Worm (Caenorhabditis elegans): ENCODE results near the gene srz-25.

srz-25 gene

ce11 chrV:17558946-17559345 lies 18.6 kb downstream of the srz-25 start, which contains the start of gene fbxa-172:
TSS of gene fbxa-172 (plus strand) at chrV:17559246.
- TF ChIP-seq snpc-1.2 (GFP tag; IDR thresholded peaks at IDR 0.05) (no peak), hlh-11 (tag; optimal IDR thresholded peaks at IDR 0.05) (no peak), cey-2 (tag; optimal IDR thresholded peaks at IDR 0.05; ENCODE audit: borderline replicate concordance, insufficient read depth) (no peak), R02D3.7 (tag; optimal IDR thresholded peaks at IDR 0.05) (no peak), pqm-1 (tag; optimal IDR thresholded peaks at IDR 0.05) (no peak), lir-3 (tag; optimal IDR thresholded peaks at IDR 0.05) (no peak), mxl-2 (GFP tag; conservative IDR thresholded peaks at IDR 0.05) (no peak)

DNA sequence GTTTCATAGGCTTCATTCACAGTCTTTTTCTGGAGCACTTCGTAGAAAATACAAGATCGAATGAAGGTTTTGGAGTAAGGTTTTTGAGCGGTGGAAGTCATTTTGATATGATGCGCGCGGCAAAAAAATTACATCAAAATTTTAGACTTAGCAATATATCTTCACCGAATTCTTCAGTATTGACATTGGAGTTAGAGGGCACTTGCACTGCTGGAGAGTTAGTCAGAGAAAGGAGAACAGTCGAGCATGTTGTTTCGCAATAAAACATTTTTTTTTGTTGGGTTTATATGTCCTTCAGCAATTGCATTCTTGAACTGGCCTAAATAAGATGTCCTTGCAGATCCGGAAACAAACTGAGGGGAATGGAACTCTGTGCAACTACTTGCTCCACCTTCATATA lies 25.5 kb downstream of the srz-25 start, which contains the start of gene fbxa-171:
fbxa-171 (minus strand) TSS at position 101 of the 400 bp plus-strand sequence.
- TF ChIP-seq Y48G9A.11 (GFP tag; IDR thresholded peaks at IDR 0.05) (no peak), cey-2 (tag; optimal IDR thresholded peaks at IDR 0.05; ENCODE audit: borderline replicate concordance, insufficient read depth) (no peak), snpc-4 (tag; optimal IDR thresholded peaks at IDR 0.05) (no peak), ctbp-1 (GFP tag; IDR thresholded peaks at IDR 0.05) (no peak), F37D6.2 (tag; optimal IDR thresholded peaks at IDR 0.05) (no peak), zfp-3 (GFP tag; conservative IDR thresholded peaks at IDR 0.05) (no peak), nhr-42 (GFP tag; IDR thresholded peaks at IDR 0.05) (no peak), ceh-62 (tag; optimal IDR thresholded peaks at IDR 0.05) (no peak), set-16 (GFP tag; IDR thresholded peaks at IDR 0.05) (no peak), madf-9 (GFP tag; conservative IDR thresholded peaks at IDR 0.05) (no peak), daf-19 (GFP tag; conservative IDR thresholded peaks at IDR 0.05) (no peak), lir-3 (tag; optimal IDR thresholded peaks at IDR 0.05) (no peak), lin-29 (GFP tag; IDR thresholded peaks at IDR 0.05) (no peak)

ce11 chrV:17566850-17567249 lies 26.5 kb downstream of the srz-25 start, which contains the start of gene C38D9.2:
TSS of gene C38D9.2 (plus strand) at chrV:17567150.
- TF ChIP-seq ceh-44 (GFP tag; IDR thresholded peaks at IDR 0.05) (no peak), unc-39 (tag; optimal IDR thresholded peaks at IDR 0.05) (no peak), dmd-8 (GFP tag; IDR thresholded peaks at IDR 0.05) (no peak), lsy-2 (tag; optimal IDR thresholded peaks at IDR 0.05) (no peak), ZK337.2 (GFP tag; IDR thresholded peaks at IDR 0.05) (no peak), tag-97 (GFP tag; IDR thresholded peaks at IDR 0.05) (no peak), nhr-25 (tag; optimal IDR thresholded peaks at IDR 0.05; ENCODE audit: borderline replicate concordance, insufficient read depth) (no peak)

- TF ChIP-seq ama-1 (optimal IDR thresholded peaks at IDR 0.05) (no peak), zip-11 (GFP tag; IDR thresholded peaks at IDR 0.05) (no peak), ZK337.2 (GFP tag; IDR thresholded peaks at IDR 0.05) (no peak), zfp-2 (tag; optimal IDR thresholded peaks at IDR 0.05) (no peak), ctbp-1 (GFP tag; IDR thresholded peaks at IDR 0.05) (no peak), T26A8.4 (GFP tag; IDR thresholded peaks at IDR 0.05) (no peak), aly-2 (tag; optimal IDR thresholded peaks at IDR 0.05) (no peak), madf-5 (GFP tag; IDR thresholded peaks at IDR 0.05) (no peak), unc-39 (tag; optimal IDR thresholded peaks at IDR 0.05) (no peak), mes-2 (tag; optimal IDR thresholded peaks at IDR 0.05; ENCODE audit: poor library complexity, severe bottlenecking) (no peak), daf-12 (tag; optimal IDR thresholded peaks at IDR 0.05) (no peak), hlh-11 (tag; optimal IDR thresholded peaks at IDR 0.05) (no peak), hmg-1.1 (GFP tag; IDR thresholded peaks at IDR 0.05) (no peak), aha-1 (tag) (peak; percentile 28), skn-1 (tag; optimal IDR thresholded peaks at IDR 0.05) (no peak), php-3 (GFP tag; IDR thresholded peaks at IDR 0.05) (no peak), unc-62 (GFP tag; optimal IDR thresholded peaks at IDR 0.05 in 1 of 2) (peak in 1 of 2 experiments; percentile 81), unc-62 (tag; optimal IDR thresholded peaks at IDR 0.05) (no peak)
These were observed 39.6 kb downstream of the srz-25 start for ce11 chrV:17580017-17580416.
